Fruit fly (Drosophila melanogaster): ENCODE measurements around the gene CAH3.

Gene CAH3

DNA sequence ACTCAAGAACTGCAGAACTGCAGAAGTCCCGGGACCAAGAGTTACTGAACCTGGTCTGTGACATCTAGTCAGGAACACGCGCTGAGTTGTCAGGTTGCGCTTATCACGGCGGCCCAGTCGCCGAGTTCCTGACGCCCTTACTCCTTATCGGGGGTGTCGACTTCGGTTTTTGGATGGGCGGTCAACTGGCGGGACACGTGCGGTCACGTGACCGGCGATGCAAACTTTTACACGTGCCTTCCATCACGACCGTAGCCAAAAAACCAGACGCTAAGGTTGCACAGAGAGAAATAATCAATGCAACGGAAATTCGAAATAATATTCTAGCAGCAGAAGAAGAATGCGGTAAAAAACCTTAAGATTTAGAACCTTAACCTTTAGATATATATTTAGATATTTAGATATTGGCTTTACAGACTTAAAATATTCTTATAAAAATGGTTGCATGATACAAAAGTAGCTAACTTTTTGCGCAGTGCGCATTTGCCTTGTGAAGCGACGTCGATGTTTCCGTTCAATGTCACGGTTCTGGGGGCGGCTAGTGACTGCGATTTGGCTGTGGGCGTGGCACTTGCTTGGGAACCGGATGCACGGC is 42.4 kb downstream of the CAH3 start:
- TF ChIP-seq pan (optimal IDR thresholded peaks at IDR 0.05) (no peak), EcR (GFP tag; optimal IDR thresholded peaks at IDR 0.05) (no peak), Dll (optimal IDR thresholded peaks at IDR 0.05) (no peak), psq (optimal IDR thresholded peaks at IDR 0.05) (no peak), usp (GFP tag; optimal IDR thresholded peaks at IDR 0.05) (no peak), CG8478 (optimal IDR thresholded peaks at IDR 0.05) (no peak)

DNA sequence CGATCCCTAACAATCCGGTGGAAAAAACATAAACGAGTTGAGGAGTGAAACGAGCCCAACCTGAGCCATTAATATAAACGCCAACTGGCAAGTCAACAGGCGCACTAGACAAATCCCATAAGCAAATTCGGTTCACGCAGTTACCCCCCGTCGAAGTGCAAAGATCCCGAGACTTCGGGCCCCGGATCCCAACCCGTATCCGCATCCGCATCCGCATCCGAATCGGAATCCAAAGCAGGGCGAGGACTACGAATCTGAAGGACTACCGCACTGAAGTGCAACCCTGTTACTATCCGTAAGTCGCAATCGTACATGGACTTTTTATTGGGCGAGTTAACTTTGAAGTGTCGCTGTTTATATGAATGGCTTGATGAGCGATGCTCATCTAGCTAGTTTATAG is 43.8 kb downstream of the CAH3 start:
- no peak for TF ChIP-seq Dll (optimal IDR thresholded peaks at IDR 0.05)
- no peak for TF ChIP-seq CG8478 (optimal IDR thresholded peaks at IDR 0.05)
- TF ChIP-seq usp (GFP tag; optimal IDR thresholded peaks at IDR 0.05): no peak
- TF ChIP-seq psq (optimal IDR thresholded peaks at IDR 0.05): no peak
- no peak for TF ChIP-seq pan (optimal IDR thresholded peaks at IDR 0.05)
- no peak for TF ChIP-seq EcR (GFP tag; optimal IDR thresholded peaks at IDR 0.05)

DNA sequence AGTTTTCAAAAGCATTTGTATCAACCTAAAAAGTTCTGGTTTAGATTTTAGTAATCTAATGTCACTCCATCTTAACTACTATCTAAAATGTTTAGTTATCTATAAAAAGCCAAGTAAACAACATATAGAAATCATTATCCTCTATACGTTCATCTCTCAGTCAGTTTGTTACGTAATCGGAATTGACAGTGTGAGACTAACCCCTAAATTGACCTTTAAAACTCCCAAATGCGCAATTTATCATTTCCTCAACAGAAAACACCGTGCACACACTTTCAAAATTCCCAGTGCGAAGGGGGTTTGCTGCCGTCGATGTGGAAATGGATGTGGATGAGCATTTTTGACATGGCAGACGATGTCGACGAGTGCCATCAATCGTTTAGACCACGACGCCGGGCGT is 44.2 kb downstream of the CAH3 start:
- no peak for TF ChIP-seq CG8478 (optimal IDR thresholded peaks at IDR 0.05)
- no peak for TF ChIP-seq EcR (GFP tag; optimal IDR thresholded peaks at IDR 0.05)
- no peak for TF ChIP-seq psq (optimal IDR thresholded peaks at IDR 0.05)
- no peak for TF ChIP-seq usp (GFP tag; optimal IDR thresholded peaks at IDR 0.05)
- no peak for TF ChIP-seq pan (optimal IDR thresholded peaks at IDR 0.05)
- TF ChIP-seq Dll (optimal IDR thresholded peaks at IDR 0.05): no peak

DNA sequence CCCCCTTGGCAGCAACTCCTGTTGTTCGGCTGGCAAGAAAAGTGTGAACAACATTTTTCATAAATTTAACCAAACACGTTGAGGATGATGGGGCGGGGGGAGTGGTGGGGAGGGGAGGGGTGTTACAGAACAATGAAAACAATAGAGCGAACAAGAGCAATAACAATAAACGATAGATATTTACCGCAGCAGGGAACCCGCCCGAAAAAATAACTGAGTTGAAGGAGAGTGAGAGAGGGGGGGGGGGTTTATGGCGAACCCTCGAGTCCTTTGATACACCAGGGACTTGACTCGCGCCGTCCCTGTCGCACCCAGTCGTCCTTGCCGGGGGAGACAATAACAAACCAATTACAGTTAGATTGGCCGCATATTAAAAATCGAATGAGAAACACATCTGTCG is 45.8 kb downstream of the CAH3 start:
- TF ChIP-seq EcR (GFP tag; optimal IDR thresholded peaks at IDR 0.05) (no peak), CG8478 (optimal IDR thresholded peaks at IDR 0.05) (no peak), usp (GFP tag; optimal IDR thresholded peaks at IDR 0.05) (no peak), Dll (optimal IDR thresholded peaks at IDR 0.05) (no peak), psq (optimal IDR thresholded peaks at IDR 0.05) (no peak), pan (optimal IDR thresholded peaks at IDR 0.05) (no peak)

DNA sequence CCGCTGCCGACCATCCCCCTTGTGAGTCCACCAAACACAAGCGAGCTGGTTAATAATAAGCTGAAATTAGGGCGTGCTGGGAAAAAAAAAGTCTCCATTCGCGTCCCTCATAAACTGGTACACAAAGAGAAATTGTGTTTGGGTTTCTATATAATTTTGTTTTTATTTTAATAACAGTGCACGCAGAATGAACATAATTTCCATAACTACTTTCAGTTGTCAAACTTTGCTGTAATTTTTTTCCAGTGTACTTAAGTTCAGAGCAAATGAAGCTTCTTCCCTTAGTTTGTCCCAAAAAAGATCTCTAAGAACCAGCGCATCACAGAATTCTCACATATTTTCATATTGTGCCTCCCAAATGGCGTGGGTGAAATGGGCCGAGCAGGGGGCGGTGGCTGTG is 47.0 kb downstream of the CAH3 start:
- TF ChIP-seq EcR (GFP tag; optimal IDR thresholded peaks at IDR 0.05): no peak
- TF ChIP-seq psq (optimal IDR thresholded peaks at IDR 0.05): no peak
- TF ChIP-seq usp (GFP tag; optimal IDR thresholded peaks at IDR 0.05): no peak
- no peak for TF ChIP-seq pan (optimal IDR thresholded peaks at IDR 0.05)
- no peak for TF ChIP-seq CG8478 (optimal IDR thresholded peaks at IDR 0.05)
- no peak for TF ChIP-seq Dll (optimal IDR thresholded peaks at IDR 0.05)

dm6 chrX:8730306-8730705 is 49.3 kb downstream of the CAH3 start:
- TF ChIP-seq CG8478 (optimal IDR thresholded peaks at IDR 0.05) (no peak), usp (GFP tag; optimal IDR thresholded peaks at IDR 0.05) (no peak), Dll (optimal IDR thresholded peaks at IDR 0.05) (no peak), psq (optimal IDR thresholded peaks at IDR 0.05) (no peak), pan (optimal IDR thresholded peaks at IDR 0.05) (no peak), EcR (GFP tag; optimal IDR thresholded peaks at IDR 0.05) (no peak)

DNA sequence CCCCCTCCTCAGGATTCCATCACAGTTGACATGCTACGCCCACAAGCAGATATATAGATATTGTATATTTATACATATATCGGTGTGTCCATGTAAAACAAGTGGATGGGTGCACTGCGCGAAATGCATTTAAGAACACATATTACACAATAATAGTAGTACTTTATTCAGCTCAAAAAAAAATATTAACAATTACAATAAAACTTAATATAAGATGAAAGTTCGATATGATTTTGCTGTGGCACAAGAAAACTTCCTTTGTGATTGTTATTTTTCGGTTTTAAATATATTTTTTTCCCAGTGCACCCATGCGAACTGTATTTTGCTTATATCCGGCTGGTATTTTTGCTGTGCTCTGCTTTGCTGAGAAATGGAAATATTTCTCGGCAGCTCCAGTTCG is 50.4 kb downstream of the CAH3 start:
- TF ChIP-seq pan (optimal IDR thresholded peaks at IDR 0.05) (no peak), CG8478 (optimal IDR thresholded peaks at IDR 0.05) (no peak), Dll (optimal IDR thresholded peaks at IDR 0.05) (no peak), psq (optimal IDR thresholded peaks at IDR 0.05) (no peak), usp (GFP tag; optimal IDR thresholded peaks at IDR 0.05) (no peak), EcR (GFP tag; optimal IDR thresholded peaks at IDR 0.05) (no peak)

- TF ChIP-seq usp (GFP tag; optimal IDR thresholded peaks at IDR 0.05) (no peak), psq (optimal IDR thresholded peaks at IDR 0.05) (no peak), Dll (optimal IDR thresholded peaks at IDR 0.05) (no peak), EcR (GFP tag; optimal IDR thresholded peaks at IDR 0.05) (no peak), pan (optimal IDR thresholded peaks at IDR 0.05) (no peak), CG8478 (optimal IDR thresholded peaks at IDR 0.05) (no peak)
These were observed 51.3 kb downstream of the CAH3 start for dm6 chrX:8732379-8732778.
